Comparison of ENCODE assay signal across 7 worm cellular contexts in the genomic region with DNA sequence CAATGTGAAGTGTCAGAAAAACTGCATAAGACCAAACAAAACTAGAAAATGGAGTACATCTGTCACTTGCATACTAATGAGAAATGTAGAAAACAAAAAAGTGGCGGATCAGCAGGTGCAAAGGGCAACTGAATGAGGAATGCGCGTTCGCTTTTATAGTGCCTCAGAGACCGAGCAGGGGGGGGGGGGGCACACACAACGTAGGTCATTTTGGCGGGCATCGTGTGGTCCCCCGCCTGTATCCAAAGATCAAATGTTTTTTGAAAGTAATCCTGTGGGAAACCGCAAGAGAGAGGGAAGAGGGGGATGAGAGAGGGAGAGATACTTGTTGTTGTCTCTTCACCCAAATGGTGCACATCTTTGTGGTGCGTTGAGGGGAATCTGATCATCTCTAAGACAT.
TF ChIP-seq lines count a peak whose summit lies in the region.

No protein-coding gene starts in this region.

TF ChIP-seq in whole organism, L1 larva, 84 proteins besides CTCF, POLR2A, EP300 and RAD21:
- TF ChIP-seq tlp-1 (tag; optimal IDR thresholded peaks at IDR 0.05; lab: Kevin White, UChicago), result no peak
- no peak for TF ChIP-seq elt-2 (tag; optimal IDR thresholded peaks at IDR 0.05; lab: Kevin White, UChicago)
- TF ChIP-seq ama-1 (optimal IDR thresholded peaks at IDR 0.05; lab: Kevin White, UChicago), result no peak
- TF ChIP-seq unc-86 (tag; optimal IDR thresholded peaks at IDR 0.05; lab: Kevin White, UChicago), result no peak
- peak; percentile 32 for TF ChIP-seq nhr-85 (tag; lab: Kevin White, UChicago)
- TF ChIP-seq efl-1 (optimal IDR thresholded peaks at IDR 0.05; lab: Kevin White, UChicago), result no peak
- peak in 1 of 2 experiments; percentile 56 for TF ChIP-seq efl-1 (GFP tag; optimal IDR thresholded peaks at IDR 0.05 in 1 of 2; lab: Kevin White, UChicago)
- no peak for TF ChIP-seq pax-3 (tag; optimal IDR thresholded peaks at IDR 0.05; lab: Kevin White, UChicago)

TF ChIP-seq in whole organism, L4 larva, 104 proteins besides CTCF, POLR2A, EP300 and RAD21:
- 0 out of 2 replicates have a peak, but pooled peaks have one; percentile 16 for TF ChIP-seq set-16 (GFP tag; IDR thresholded peaks at IDR 0.05; lab: Robert Waterston, UW)
- TF ChIP-seq dmd-6 (GFP tag; IDR thresholded peaks at IDR 0.05; lab: Robert Waterston, UW), result no peak

TF ChIP-seq in whole organism, early embryonic, 17 proteins besides CTCF, POLR2A, EP300 and RAD21:
- TF ChIP-seq sea-1 (GFP tag; conservative IDR thresholded peaks at IDR 0.05; lab: Robert Waterston, UW), result peak; percentile 65; the same call in 1 of the 2 replicates
- TF ChIP-seq tbx-11 (GFP tag; IDR thresholded peaks at IDR 0.05; lab: Robert Waterston, UW), result 0 out of 2 replicates have a peak, but pooled peaks have one; percentile 11
- no peak for TF ChIP-seq flt-1 (GFP tag; IDR thresholded peaks at IDR 0.05; lab: Robert Waterston, UW)
- TF ChIP-seq aly-1 (tag; optimal IDR thresholded peaks at IDR 0.05; lab: Kevin White, UChicago), result peak; percentile 30
- TF ChIP-seq tra-4 (tag; optimal IDR thresholded peaks at IDR 0.05; lab: Kevin White, UChicago), result no peak
- peak; percentile 82 for TF ChIP-seq hmg-4 (GFP tag; optimal IDR thresholded peaks at IDR 0.05; lab: Kevin White, UChicago)
- no peak for TF ChIP-seq ets-7 (tag; optimal IDR thresholded peaks at IDR 0.05; lab: Kevin White, UChicago)
- TF ChIP-seq ama-1 (optimal IDR thresholded peaks at IDR 0.05; lab: Kevin White, UChicago), result no peak
- 0 out of 2 replicates have a peak, but pooled peaks have one; percentile 22 for TF ChIP-seq pes-1 (GFP tag; IDR thresholded peaks at IDR 0.05; lab: Robert Waterston, UW)

TF ChIP-seq in whole organism, late embryonic, 69 proteins besides CTCF, POLR2A, EP300 and RAD21 (continues in another document):
- TF ChIP-seq ceh-34 (tag; optimal IDR thresholded peaks at IDR 0.05; lab: Kevin White, UChicago) (peak; percentile 24), ama-1 (optimal IDR thresholded peaks at IDR 0.05; lab: Kevin White, UChicago) (no peak), odd-2 (tag; optimal IDR thresholded peaks at IDR 0.05; lab: Kevin White, UChicago) (no peak), ceh-19 (GFP tag; optimal IDR thresholded peaks at IDR 0.05; lab: Kevin White, UChicago) (no peak), pat-9 (tag; optimal IDR thresholded peaks at IDR 0.05; lab: Kevin White, UChicago) (no peak), ceh-22 (tag; optimal IDR thresholded peaks at IDR 0.05; lab: Kevin White, UChicago) (no peak), ref-2 (tag; optimal IDR thresholded peaks at IDR 0.05; lab: Kevin White, UChicago) (peak; percentile 10), dve-1 (tag; optimal IDR thresholded peaks at IDR 0.05; lab: Kevin White, UChicago) (no peak), lim-6 (tag; optimal IDR thresholded peaks at IDR 0.05; lab: Kevin White, UChicago) (no peak), ceh-31 (tag; optimal IDR thresholded peaks at IDR 0.05; lab: Kevin White, UChicago) (peak; percentile 49), hlh-30 (tag; optimal IDR thresholded peaks at IDR 0.05; lab: Kevin White, UChicago; ENCODE audit: insufficient read depth) (no peak), fkh-6 (tag; optimal IDR thresholded peaks at IDR 0.05; lab: Kevin White, UChicago) (peak; percentile 14), fkh-10 (GFP tag; optimal IDR thresholded peaks at IDR 0.05; lab: Kevin White, UChicago) (no peak), pha-4 (tag; optimal IDR thresholded peaks at IDR 0.05; lab: Kevin White, UChicago) (no peak), zip-5 (tag; optimal IDR thresholded peaks at IDR 0.05; lab: Kevin White, UChicago) (no peak), sox-4 (tag; optimal IDR thresholded peaks at IDR 0.05; lab: Kevin White, UChicago) (no peak), hlh-6 (tag; optimal IDR thresholded peaks at IDR 0.05; lab: Kevin White, UChicago) (peak; percentile 74), unc-86 (tag; optimal IDR thresholded peaks at IDR 0.05; lab: Kevin White, UChicago) (no peak)

TF ChIP-seq in whole organism, midembryonic, 9 proteins besides CTCF, POLR2A, EP300 and RAD21:
- TF ChIP-seq cog-1 (tag; optimal IDR thresholded peaks at IDR 0.05; lab: Kevin White, UChicago) (peak; percentile 31), ztf-23 (GFP tag; IDR thresholded peaks at IDR 0.05; lab: Robert Waterston, UW) (no peak), flt-1 (GFP tag; IDR thresholded peaks at IDR 0.05; lab: Robert Waterston, UW) (no peak; the same call in 1 of the 2 replicates), med-1 (GFP tag; optimal IDR thresholded peaks at IDR 0.05; lab: Kevin White, UChicago; ENCODE audit: insufficient read depth) (no peak), klf-2 (GFP tag; conservative IDR thresholded peaks at IDR 0.05; lab: Robert Waterston, UW) (no peak), T22C8.4 (GFP tag; IDR thresholded peaks at IDR 0.05; lab: Robert Waterston, UW) (no peak), ztf-29 (GFP tag; IDR thresholded peaks at IDR 0.05; lab: Robert Waterston, UW) (no peak), tab-1 (GFP tag; IDR thresholded peaks at IDR 0.05; lab: Robert Waterston, UW) (peak; percentile 60; the same call in 1 of the 2 replicates), ref-1 (GFP tag; conservative IDR thresholded peaks at IDR 0.05; lab: Robert Waterston, UW) (no peak)

TF ChIP-seq in whole organism, mixed stage, embryonic, 35 proteins besides CTCF, POLR2A, EP300 and RAD21:
- no peak for TF ChIP-seq flh-1 (GFP tag; optimal IDR thresholded peaks at IDR 0.05; lab: Kevin White, UChicago)
- peak; percentile 56 for TF ChIP-seq mls-2 (tag; optimal IDR thresholded peaks at IDR 0.05; lab: Kevin White, UChicago)
- TF ChIP-seq cnd-1 (tag; optimal IDR thresholded peaks at IDR 0.05; lab: Kevin White, UChicago), result peak; percentile 42
- peak; percentile 62 for TF ChIP-seq nhr-2 (tag; optimal IDR thresholded peaks at IDR 0.05; lab: Kevin White, UChicago)
- TF ChIP-seq bed-3 (GFP tag; optimal IDR thresholded peaks at IDR 0.05; lab: Kevin White, UChicago), result no peak
- TF ChIP-seq ztf-11 (tag; optimal IDR thresholded peaks at IDR 0.05; lab: Kevin White, UChicago), result no peak
- no peak for TF ChIP-seq zip-8 (tag; optimal IDR thresholded peaks at IDR 0.05; lab: Kevin White, UChicago)
- no peak for TF ChIP-seq nhr-76 (tag; optimal IDR thresholded peaks at IDR 0.05; lab: Kevin White, UChicago)
- TF ChIP-seq drap-1 (GFP tag; optimal IDR thresholded peaks at IDR 0.05; lab: Kevin White, UChicago), result peak; percentile 2
- TF ChIP-seq unc-120 (tag; optimal IDR thresholded peaks at IDR 0.05; lab: Kevin White, UChicago; ENCODE audit: poor library complexity, severe bottlenecking), result no peak
- TF ChIP-seq mab-5 (tag; optimal IDR thresholded peaks at IDR 0.05; lab: Kevin White, UChicago), result no peak
- TF ChIP-seq ceh-39 (tag; optimal IDR thresholded peaks at IDR 0.05; lab: Kevin White, UChicago), result no peak
- no peak for TF ChIP-seq unc-62 (GFP tag; optimal IDR thresholded peaks at IDR 0.05; lab: Kevin White, UChicago)
TF ChIP-seq in whole organism, mixed stage, embryonic: peak in this region for 4.

TF ChIP-seq in whole organism, young adult, 124 proteins besides CTCF, POLR2A, EP300 and RAD21 (continues in another document):
- TF ChIP-seq madf-3 (GFP tag; IDR thresholded peaks at IDR 0.05; lab: Robert Waterston, UW) (0 out of 2 replicates have a peak, but pooled peaks have one; percentile 20), madf-8 (GFP tag; conservative IDR thresholded peaks at IDR 0.05; lab: Robert Waterston, UW) (0 out of 2 replicates have a peak, but pooled peaks have one; percentile 21), attf-6 (GFP tag; IDR thresholded peaks at IDR 0.05; lab: Robert Waterston, UW) (no peak), F23B12.7 (tag; optimal IDR thresholded peaks at IDR 0.05; lab: Kevin White, UChicago; ENCODE audit: insufficient read depth) (no peak), tbx-9 (tag; optimal IDR thresholded peaks at IDR 0.05; lab: Kevin White, UChicago; ENCODE audit: borderline replicate concordance) (no peak), F22D6.2 (tag; optimal IDR thresholded peaks at IDR 0.05; lab: Kevin White, UChicago) (no peak), B0019.2 (GFP tag; conservative IDR thresholded peaks at IDR 0.05; lab: Robert Waterston, UW) (no peak), unc-130 (GFP tag; optimal IDR thresholded peaks at IDR 0.05; lab: Kevin White, UChicago) (no peak), lsy-27 (tag; optimal IDR thresholded peaks at IDR 0.05; lab: Kevin White, UChicago; ENCODE audit: borderline replicate concordance, insufficient read depth) (no peak), athp-1 (tag; optimal IDR thresholded peaks at IDR 0.05; lab: Kevin White, UChicago) (no peak), ZK185.1 (tag; optimal IDR thresholded peaks at IDR 0.05; lab: Kevin White, UChicago; ENCODE audit: poor library complexity, severe bottlenecking) (no peak), sea-2 (GFP tag; IDR thresholded peaks at IDR 0.05; lab: Robert Waterston, UW) (no peak), snpc-1.1 (tag; optimal IDR thresholded peaks at IDR 0.05; lab: Kevin White, UChicago; ENCODE audit: insufficient read depth) (no peak), snpc-3.4 (tag; optimal IDR thresholded peaks at IDR 0.05; lab: Kevin White, UChicago) (no peak), zim-3 (tag; optimal IDR thresholded peaks at IDR 0.05; lab: Kevin White, UChicago) (no peak), efl-1 (GFP tag; optimal IDR thresholded peaks at IDR 0.05; lab: Kevin White, UChicago) (peak; percentile 56), cebp-2 (GFP tag; IDR thresholded peaks at IDR 0.05; lab: Robert Waterston, UW) (no peak), ztf-28 (GFP tag; IDR thresholded peaks at IDR 0.05; lab: Robert Waterston, UW) (no peak), sdz-38 (tag; optimal IDR thresholded peaks at IDR 0.05; lab: Kevin White, UChicago) (no peak), hlh-12 (tag; optimal IDR thresholded peaks at IDR 0.05; lab: Kevin White, UChicago) (no peak), bed-2 (GFP tag; IDR thresholded peaks at IDR 0.05; lab: Robert Waterston, UW) (no peak), ets-4 (GFP tag; optimal IDR thresholded peaks at IDR 0.05; lab: Kevin White, UChicago) (no peak), ceh-91 (GFP tag; IDR thresholded peaks at IDR 0.05; lab: Robert Waterston, UW) (no peak), nhr-120 (GFP tag; IDR thresholded peaks at IDR 0.05; lab: Robert Waterston, UW) (0 out of 2 replicates have a peak, but pooled peaks have one; percentile 6), ztf-25 (GFP tag; IDR thresholded peaks at IDR 0.05; lab: Robert Waterston, UW) (no peak), ztf-6 (GFP tag; IDR thresholded peaks at IDR 0.05; lab: Robert Waterston, UW) (no peak), ztf-22 (GFP tag; optimal IDR thresholded peaks at IDR 0.05; lab: Kevin White, UChicago) (no peak), rcor-1 (GFP tag; IDR thresholded peaks at IDR 0.05; lab: Robert Waterston, UW) (no peak), unc-62 (GFP tag; optimal IDR thresholded peaks at IDR 0.05; lab: Kevin White, UChicago) (no peak), dpl-1 (GFP tag; optimal IDR thresholded peaks at IDR 0.05; lab: Kevin White, UChicago) (peak; percentile 37), lin-26 (GFP tag; IDR thresholded peaks at IDR 0.05; lab: Robert Waterston, UW) (no peak), hmg-1.2 (GFP tag; IDR thresholded peaks at IDR 0.05; lab: Robert Waterston, UW) (peak; percentile 37; the same call in 1 of the 2 replicates), ceh-40 (GFP tag; IDR thresholded peaks at IDR 0.05; lab: Robert Waterston, UW) (no peak)
